Fruit fly (Drosophila melanogaster): Measurements from ENCODE around the gene CG14811.
A peak's percentile ranks its signal among the peaks of the same experiment; 100 is the strongest.

CG14811 gene

DNA sequence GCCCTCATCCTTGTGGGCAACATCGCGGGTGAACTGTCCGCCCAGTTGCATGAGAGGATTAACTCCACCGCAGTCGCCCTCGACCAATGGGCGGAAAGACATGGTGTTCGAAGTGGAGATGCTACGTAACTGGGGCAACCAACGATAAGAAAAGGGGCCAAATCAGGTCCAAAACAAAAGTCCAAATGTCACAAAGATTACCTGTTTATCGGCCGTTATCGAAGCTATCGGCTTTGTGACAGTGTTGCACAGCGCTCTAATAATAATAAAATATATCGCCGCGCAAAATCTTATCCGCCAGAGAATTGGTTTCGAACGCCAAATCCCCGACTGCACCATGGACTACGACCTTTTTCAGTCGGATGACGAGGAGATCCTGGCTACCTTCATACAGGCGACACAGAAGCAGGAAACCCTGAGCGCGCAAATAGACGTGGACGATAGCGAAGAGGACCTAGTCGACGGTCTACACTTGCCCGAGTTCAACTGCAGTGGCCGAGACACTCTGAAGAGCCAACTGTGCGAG, 46.5 kb upstream of the CG14811 start, which contains the start of the genes CG14803 and Pex5 (continued):
- TF ChIP-seq CG7357 (GFP tag; IDR thresholded peaks at IDR 0.05) (no peak), CG12391 (tag; optimal IDR thresholded peaks at IDR 0.05) (no peak), CG4328 (GFP tag; optimal IDR thresholded peaks at IDR 0.05) (no peak), Stat92E (GFP tag; optimal IDR thresholded peaks at IDR 0.05) (no peak), bbx (GFP tag; IDR thresholded peaks at IDR 0.05; ENCODE audit: partially characterized antibody) (peak; percentile 68; the same call in 1 of the 2 replicates), pfk (GFP tag; optimal IDR thresholded peaks at IDR 0.05) (no peak), eyg (GFP tag; optimal IDR thresholded peaks at IDR 0.05) (no peak), Rx (GFP tag; IDR thresholded peaks at IDR 0.05) (no peak), Hr78 (GFP tag; optimal IDR thresholded peaks at IDR 0.05) (no peak), chn (GFP tag; optimal IDR thresholded peaks at IDR 0.05) (no peak), btn (GFP tag; optimal IDR thresholded peaks at IDR 0.05) (no peak), bowl (GFP tag; IDR thresholded peaks at IDR 0.05) (no peak), CG42726 (GFP tag; IDR thresholded peaks at IDR 0.05; ENCODE audit: partially characterized antibody) (no peak), CG11398 (GFP tag; optimal IDR thresholded peaks at IDR 0.05) (no peak), CG15073 (GFP tag; optimal IDR thresholded peaks at IDR 0.05) (no peak), CG15011 (GFP tag; optimal IDR thresholded peaks at IDR 0.05) (no peak), CG6791 (GFP tag; IDR thresholded peaks at IDR 0.05; ENCODE audit: partially characterized antibody) (peak; percentile 63), Spps (tag; optimal IDR thresholded peaks at IDR 0.05) (no peak), H2.0 (GFP tag; IDR thresholded peaks at IDR 0.05) (0 out of 2 replicates have a peak, but pooled peaks have one; percentile 14), Bteb2 (GFP tag; optimal IDR thresholded peaks at IDR 0.05) (no peak), Deaf1 (tag; optimal IDR thresholded peaks at IDR 0.05) (no peak), CG17829 (tag; optimal IDR thresholded peaks at IDR 0.05) (no peak), Abd-B (GFP tag; optimal IDR thresholded peaks at IDR 0.05) (no peak), Vsx1 (GFP tag; optimal IDR thresholded peaks at IDR 0.05) (no peak), chm (GFP tag; IDR thresholded peaks at IDR 0.05) (no peak), pnt (GFP tag; optimal IDR thresholded peaks at IDR 0.05) (no peak), CG14441 (GFP tag; IDR thresholded peaks at IDR 0.05) (no peak), MBD-R2 (GFP tag; IDR thresholded peaks at IDR 0.05) (peak; percentile 92), CoRest (tag; optimal IDR thresholded peaks at IDR 0.05) (peak; percentile 3), D19B (GFP tag; optimal IDR thresholded peaks at IDR 0.05) (no peak), CG7786 (GFP tag; optimal IDR thresholded peaks at IDR 0.05) (no peak), luna (GFP tag; optimal IDR thresholded peaks at IDR 0.05) (no peak), ham (GFP tag; IDR thresholded peaks at IDR 0.05) (no peak), CG9215 (GFP tag; IDR thresholded peaks at IDR 0.05) (no peak), schlank (tag; optimal IDR thresholded peaks at IDR 0.05) (no peak), shn (GFP tag; optimal IDR thresholded peaks at IDR 0.05) (no peak), nerfin-1 (tag; optimal IDR thresholded peaks at IDR 0.05) (no peak), esg (GFP tag; conservative IDR thresholded peaks at IDR 0.05) (no peak), Fer3 (tag; optimal IDR thresholded peaks at IDR 0.05) (no peak), slbo (GFP tag; IDR thresholded peaks at IDR 0.05) (0 out of 2 replicates have a peak, but pooled peaks have one; percentile 12), GATAe (GFP tag; conservative IDR thresholded peaks at IDR 0.05) (peak; percentile 21; the same call in 1 of the 2 replicates), CG17361 (GFP tag; IDR thresholded peaks at IDR 0.05) (no peak), CG18599 (GFP tag; optimal IDR thresholded peaks at IDR 0.05) (no peak), NC2β (GFP tag; optimal IDR thresholded peaks at IDR 0.05) (no peak), sqz (GFP tag; optimal IDR thresholded peaks at IDR 0.05) (no peak), Aef1 (GFP tag; IDR thresholded peaks at IDR 0.05) (no peak), CG10462 (GFP tag; optimal IDR thresholded peaks at IDR 0.05) (no peak), Dfd (GFP tag; optimal IDR thresholded peaks at IDR 0.05) (no peak), Dp (GFP tag; optimal IDR thresholded peaks at IDR 0.05) (peak; percentile 76), Taf1 (GFP tag; IDR thresholded peaks at IDR 0.05) (no peak), Ravus (GFP tag; IDR thresholded peaks at IDR 0.05) (no peak)
